Fruit fly (Drosophila melanogaster) S2 (cell line): ENCODE results near the gene unk.

Source experiments
- CG8478 ChIP-seq: fragments of >200 bp; optimal IDR thresholded peaks from 2 replicates; lab custom pipeline; 2018
- CTCF ChIP-seq, 2 experiments: fragments of >200 bp; optimal IDR thresholded peaks; 2 replicates each; lab custom pipeline; 2018

unk gene

dm6 chr3R:23157664-23158151, at the start of gene unk:
Gene unk (minus strand): TSS chr3R:23157862.
- TF ChIP-seq CTCF (optimal IDR thresholded peaks at IDR 0.05; lab: Kevin White, UChicago) (peak; percentile 78 to 81), CG8478 (lab: Kevin White, UChicago) (no peak)

- TF ChIP-seq CTCF (optimal IDR thresholded peaks at IDR 0.05; lab: Kevin White, UChicago): no peak
- no peak for TF ChIP-seq CG8478 (lab: Kevin White, UChicago)
Measured at dm6 chr3R:23207254-23207653, 49.6 kb upstream of the unk start.

- TF ChIP-seq CTCF (optimal IDR thresholded peaks at IDR 0.05; lab: Kevin White, UChicago) (no peak), CG8478 (lab: Kevin White, UChicago) (no peak)
Measured at dm6 chr3R:23203934-23204333, 46.3 kb upstream of the unk start, which contains the start of gene fzo. Gene fzo (minus strand): TSS chr3R:23204034.

dm6 chr3R:23201122-23201521, 43.5 kb upstream of the unk start:
- TF ChIP-seq CG8478 (lab: Kevin White, UChicago): no peak
- no peak for TF ChIP-seq CTCF (optimal IDR thresholded peaks at IDR 0.05; lab: Kevin White, UChicago)

- no peak for TF ChIP-seq CG8478 (lab: Kevin White, UChicago)
- TF ChIP-seq CTCF (optimal IDR thresholded peaks at IDR 0.05; lab: Kevin White, UChicago): no peak
Measured at dm6 chr3R:23195711-23196110, 38.0 kb upstream of the unk start.

dm6 chr3R:23193400-23193799, 35.7 kb upstream of the unk start:
- TF ChIP-seq CTCF (optimal IDR thresholded peaks at IDR 0.05; lab: Kevin White, UChicago): no peak
- TF ChIP-seq CG8478 (lab: Kevin White, UChicago): no peak

dm6 chr3R:23192984-23193383, 35.3 kb upstream of the unk start:
- no peak for TF ChIP-seq CTCF (optimal IDR thresholded peaks at IDR 0.05; lab: Kevin White, UChicago)
- no peak for TF ChIP-seq CG8478 (lab: Kevin White, UChicago)

- TF ChIP-seq CTCF (optimal IDR thresholded peaks at IDR 0.05; lab: Kevin White, UChicago): no peak
- no peak for TF ChIP-seq CG8478 (lab: Kevin White, UChicago)
Measured at dm6 chr3R:23191108-23191771, 33.6 kb upstream of the unk start.

- TF ChIP-seq CTCF (optimal IDR thresholded peaks at IDR 0.05; lab: Kevin White, UChicago) (no peak), CG8478 (lab: Kevin White, UChicago) (no peak)
Measured at dm6 chr3R:23189958-23190900, 32.6 kb upstream of the unk start.

- TF ChIP-seq CG8478 (lab: Kevin White, UChicago) (no peak), CTCF (optimal IDR thresholded peaks at IDR 0.05; lab: Kevin White, UChicago) (no peak)
Measured at dm6 chr3R:23189143-23189957, 31.7 kb upstream of the unk start.

dm6 chr3R:23181714-23182337, 24.2 kb upstream of the unk start:
- TF ChIP-seq CG8478 (lab: Kevin White, UChicago): no peak
- TF ChIP-seq CTCF (optimal IDR thresholded peaks at IDR 0.05; lab: Kevin White, UChicago): no peak

- no peak for TF ChIP-seq CG8478 (lab: Kevin White, UChicago)
- TF ChIP-seq CTCF (optimal IDR thresholded peaks at IDR 0.05; lab: Kevin White, UChicago): no peak
Measured at dm6 chr3R:23180980-23181630, 23.4 kb upstream of the unk start.

dm6 chr3R:23179336-23179735, 21.7 kb upstream of the unk start:
- TF ChIP-seq CTCF (optimal IDR thresholded peaks at IDR 0.05; lab: Kevin White, UChicago) (no peak), CG8478 (lab: Kevin White, UChicago) (no peak)
